Fruit fly (Drosophila melanogaster) whole organism, embryonic: Measurements from ENCODE around the gene CG43799.

Source experiments
- CG10209 ChIP-seq: fragments of 200-800 bp; sonication (Bioruptor generic); optimal IDR thresholded peaks from 3 replicates; lab custom pipeline; 2017; ENCODE audit warnings: missing biosample characterization, mild to moderate bottlenecking, missing genetic modification characterization, missing genetic modification reagents
- chn ChIP-seq: fragments of 200-800 bp; sonication (Bioruptor generic); optimal IDR thresholded peaks from 2 replicates; lab custom pipeline; 2016; ENCODE audit warnings: missing biosample characterization, missing genetic modification characterization

DNA sequence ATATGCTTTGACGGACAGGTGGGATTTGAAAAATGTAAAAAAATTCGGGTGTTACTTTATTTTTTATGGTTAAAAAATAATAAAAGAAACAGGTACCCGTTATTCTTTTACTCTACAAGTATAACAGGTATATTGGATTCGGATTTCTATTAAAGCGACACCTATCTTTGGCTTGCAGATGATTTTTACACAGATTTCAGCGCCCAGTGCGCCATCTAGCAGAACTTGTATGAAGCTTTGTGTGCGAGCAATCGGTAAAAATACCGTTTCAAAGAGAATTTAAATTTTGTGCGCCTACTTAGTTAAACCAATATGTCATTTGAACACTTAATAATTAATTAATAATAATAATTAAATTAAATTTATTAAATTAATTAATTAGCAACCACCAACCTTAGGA, 30.6 kb downstream of the CG43799 start:
- TF ChIP-seq CG10209 (peak; percentile 44), chn (GFP tag; lab: Kevin White, UChicago) (peak; percentile 14)
